Fruit fly (Drosophila melanogaster) whole organism, larva: ENCODE data around the gene SmydA-3.
A peak's percentile ranks its signal among the peaks of the same experiment; 100 is the strongest.

Source experiments
- noc ChIP-seq: fragments of 200-800 bp; sonication (Bioruptor generic); optimal IDR thresholded peaks from 3 replicates; lab custom pipeline; 2019; ENCODE audit warnings: missing biosample characterization, mild to moderate bottlenecking, missing genetic modification characterization, moderate library complexity

SmydA-3 gene

DNA sequence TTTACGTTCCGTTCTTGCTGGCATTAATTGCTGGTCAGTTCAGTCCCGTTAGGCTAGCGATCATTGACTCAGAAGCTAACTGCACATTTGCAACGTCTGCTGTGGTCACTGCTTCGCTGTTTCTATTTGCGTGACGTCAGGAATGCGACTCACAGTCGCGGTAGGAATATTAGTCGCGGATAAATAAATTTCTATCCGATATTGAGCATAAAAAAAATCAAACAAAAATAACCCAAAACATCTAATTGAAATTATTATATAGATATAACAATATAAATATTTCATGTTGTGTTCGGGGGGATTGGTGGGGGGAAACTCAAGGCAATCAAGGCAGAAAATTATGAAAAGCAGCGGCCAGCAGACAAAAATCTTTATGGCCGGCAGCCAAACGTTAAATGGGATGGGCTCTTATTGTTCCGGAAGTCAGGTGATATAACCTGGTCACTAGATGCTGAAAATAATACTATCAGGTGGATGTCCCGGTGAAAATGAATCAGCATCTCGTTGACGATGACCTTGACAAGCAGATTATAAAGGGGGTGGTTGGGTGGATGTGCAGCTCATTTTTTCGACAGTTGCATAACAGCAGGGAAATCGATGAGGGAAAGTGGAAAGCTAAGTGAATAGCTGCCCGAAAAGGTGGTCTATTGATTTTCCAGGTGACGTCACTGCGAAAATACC, at the start of gene SmydA-3:
TSS of gene SmydA-3 (plus strand) at position 631 of the 681 bp plus-strand sequence.
- no peak for TF ChIP-seq noc (tag; lab: Kevin White, UChicago)

DNA sequence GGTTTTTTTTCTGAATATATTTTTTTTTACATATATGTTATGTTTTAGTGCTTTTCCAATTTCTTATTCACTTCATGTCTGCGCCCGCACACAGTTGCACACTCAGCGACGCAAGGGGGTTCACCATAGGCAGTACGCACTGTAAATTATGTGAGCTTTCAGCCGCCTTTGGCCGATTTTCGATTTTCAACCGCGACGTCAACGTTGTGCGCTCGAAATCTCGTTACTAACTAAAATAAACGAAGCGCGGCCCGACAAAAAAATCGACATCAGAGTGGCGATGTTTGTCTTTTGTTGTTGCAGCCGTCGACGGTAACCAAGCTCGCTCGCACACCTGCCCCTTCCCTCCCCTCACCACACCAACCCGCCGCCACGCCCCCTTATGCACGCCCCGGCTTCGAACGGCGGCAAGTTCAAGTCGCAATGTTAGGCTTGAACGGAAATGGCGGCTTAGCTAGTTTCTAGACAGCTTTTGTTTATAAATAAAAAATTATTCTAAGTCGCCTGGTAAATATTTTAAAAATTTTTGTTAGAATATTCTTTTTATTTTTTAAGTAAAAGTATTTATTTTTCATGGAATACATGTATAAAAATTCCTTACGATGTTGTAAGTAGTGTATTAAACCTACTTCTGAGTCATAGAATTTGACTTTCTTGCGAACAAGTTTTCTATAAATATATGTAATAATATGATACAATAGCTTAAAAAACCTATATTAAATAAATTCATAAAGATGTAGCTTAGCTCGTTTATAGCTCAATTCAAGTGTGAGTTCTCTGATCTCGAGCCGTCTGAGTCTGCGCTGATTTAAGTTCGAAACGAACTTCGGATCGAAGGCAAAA, 48.8 kb upstream of the SmydA-3 start, which contains the start of gene CG31869:
TSS of gene CG31869 (minus strand) at position 233 of the 843 bp plus-strand sequence.
- TF ChIP-seq noc (tag; lab: Kevin White, UChicago), result no peak

DNA sequence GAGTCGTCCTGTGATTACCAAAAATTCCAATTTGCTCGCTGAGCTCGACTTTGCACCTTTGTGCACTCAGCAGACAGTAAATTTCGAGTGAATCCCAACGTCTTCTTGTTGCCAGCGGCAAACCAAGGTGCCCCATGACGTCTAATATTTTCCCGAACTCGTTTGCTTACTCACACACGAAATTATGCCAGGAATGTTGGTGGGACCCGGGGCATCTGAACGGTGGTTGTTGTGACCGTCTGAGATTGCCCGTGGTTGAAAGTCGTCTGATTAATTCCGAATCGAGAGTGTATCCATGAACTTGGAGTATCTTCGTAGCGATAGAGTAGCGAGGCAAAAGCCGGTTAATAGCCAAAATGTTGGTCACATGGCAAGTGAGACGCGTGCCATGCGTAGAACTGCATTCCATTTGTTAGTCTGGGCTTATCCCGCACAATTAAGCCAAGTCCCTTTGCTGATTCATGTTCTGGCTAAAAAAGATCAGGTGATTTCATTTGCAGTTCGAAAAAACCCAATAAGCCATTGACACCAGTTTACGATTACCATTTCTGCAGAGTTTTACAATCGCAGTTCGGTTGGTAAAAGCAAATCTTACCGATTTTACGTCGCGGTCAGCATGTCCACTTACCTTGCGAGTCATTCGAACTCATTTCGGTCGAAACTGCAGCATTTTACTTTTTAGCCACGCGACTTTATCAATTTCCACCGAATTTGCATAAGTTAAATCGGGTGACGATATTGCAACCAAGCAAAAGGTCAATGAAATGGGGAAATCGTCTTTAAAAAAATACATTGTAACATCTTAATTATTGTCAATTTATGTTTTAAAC, 47.8 kb upstream of the SmydA-3 start:
- TF ChIP-seq noc (tag; lab: Kevin White, UChicago), result no peak

DNA sequence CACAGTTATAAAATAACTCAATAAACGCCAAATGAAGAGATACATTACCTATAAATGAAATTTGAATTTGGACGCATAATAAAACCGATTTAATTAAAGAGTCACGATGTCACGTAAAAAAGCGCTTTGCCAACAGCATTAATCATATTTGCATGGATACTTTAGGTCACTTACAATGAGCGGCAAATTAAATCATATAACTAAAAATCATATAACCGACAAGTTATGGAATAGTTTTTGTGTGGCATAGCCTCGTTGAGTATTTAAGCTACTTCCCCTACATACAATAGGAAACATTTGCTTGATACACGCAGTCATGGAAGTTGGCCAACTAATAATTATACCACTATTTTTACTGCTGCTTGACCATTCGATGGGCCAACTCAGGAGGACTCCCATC, 31.1 kb upstream of the SmydA-3 start, which contains the start of gene CG6508:
TSS of gene CG6508 (plus strand) at position 301 of the 400 bp plus-strand sequence.
- no peak for TF ChIP-seq noc (tag; lab: Kevin White, UChicago)

DNA sequence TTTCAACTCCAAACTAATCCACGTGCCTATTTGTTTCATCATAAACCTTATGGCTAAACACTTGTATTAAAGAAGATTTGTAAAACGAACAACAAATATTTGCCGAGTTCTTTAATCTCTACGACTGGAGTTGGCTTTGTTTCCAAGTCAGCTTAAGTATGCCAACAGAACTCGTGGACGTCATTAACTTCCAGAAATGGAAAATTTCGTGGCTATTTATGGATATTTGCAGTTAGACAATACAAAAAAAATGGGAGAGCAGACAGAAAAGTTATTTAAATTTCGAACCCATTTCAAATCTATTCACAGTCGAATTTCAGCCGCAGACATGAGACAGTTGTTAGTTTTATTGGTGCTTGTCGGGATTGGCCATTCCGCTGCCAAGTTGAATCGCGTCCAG, 29.5 kb upstream of the SmydA-3 start, which contains the start of gene CG17134:
TSS of gene CG17134 (plus strand) at position 301 of the 400 bp plus-strand sequence.
- no peak for TF ChIP-seq noc (tag; lab: Kevin White, UChicago)

DNA sequence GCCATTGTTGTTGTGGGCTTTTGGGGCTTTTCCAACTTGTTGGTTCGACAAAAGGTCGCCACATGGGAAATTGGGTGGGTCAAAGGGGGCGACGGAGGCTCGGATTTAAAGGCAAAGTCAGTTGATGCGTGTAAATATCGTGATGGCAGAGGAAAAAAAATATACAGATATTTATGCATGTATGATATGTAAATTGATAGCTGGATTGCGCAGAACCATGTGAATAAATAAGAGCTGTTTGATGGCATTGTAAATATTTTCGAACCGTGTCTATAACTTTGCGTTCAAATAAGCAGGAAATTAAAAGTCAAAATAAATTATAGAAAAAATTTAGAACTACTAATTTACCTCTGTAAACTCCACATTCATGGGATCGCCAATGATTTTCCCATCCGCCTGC, 27.3 kb upstream of the SmydA-3 start:
- TF ChIP-seq noc (tag; lab: Kevin White, UChicago), result no peak

DNA sequence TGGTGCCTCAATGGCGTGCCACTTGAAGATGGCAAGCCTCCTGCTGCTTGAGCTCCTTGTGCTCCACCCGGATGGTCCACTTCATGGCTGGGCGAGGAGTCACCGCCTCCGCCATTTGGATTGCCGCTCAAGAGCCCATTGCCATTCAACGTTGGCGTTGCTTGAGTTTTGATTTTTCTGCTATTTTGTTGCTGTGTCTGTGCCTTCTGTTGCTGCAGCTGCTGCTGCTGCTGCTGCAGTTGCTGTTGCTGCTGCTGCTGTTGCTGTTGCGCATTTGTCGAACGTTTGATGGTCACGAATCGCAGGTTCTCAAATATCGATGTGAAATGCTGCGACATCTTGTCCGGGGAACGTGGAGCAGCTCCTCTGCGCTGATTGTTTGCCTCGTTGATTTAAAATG, 18.4 kb upstream of the SmydA-3 start:
- no peak for TF ChIP-seq noc (tag; lab: Kevin White, UChicago)

DNA sequence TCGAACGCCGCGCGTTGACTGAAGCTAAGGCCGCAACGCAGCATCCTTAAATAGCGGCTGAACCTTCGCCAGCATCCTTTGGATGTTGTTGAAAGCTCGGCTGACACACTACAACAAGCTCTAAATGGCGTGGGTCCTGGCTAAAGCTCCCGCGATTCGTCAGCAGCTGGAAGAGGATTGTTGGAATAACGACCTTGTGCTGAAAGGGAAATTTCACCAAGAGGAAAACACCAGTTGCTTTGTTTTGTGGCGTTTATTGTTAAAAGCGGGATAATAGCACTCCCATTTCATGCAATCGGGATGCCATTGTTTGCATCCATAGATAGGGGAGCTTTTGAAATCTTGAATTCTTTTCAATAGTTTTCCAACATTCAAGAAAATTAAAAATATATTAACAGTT, 12.4 kb upstream of the SmydA-3 start, which contains the start of gene Nos:
TSS of gene Nos (minus strand) at position 21 of the 400 bp plus-strand sequence.
- no peak for TF ChIP-seq noc (tag; lab: Kevin White, UChicago)

DNA sequence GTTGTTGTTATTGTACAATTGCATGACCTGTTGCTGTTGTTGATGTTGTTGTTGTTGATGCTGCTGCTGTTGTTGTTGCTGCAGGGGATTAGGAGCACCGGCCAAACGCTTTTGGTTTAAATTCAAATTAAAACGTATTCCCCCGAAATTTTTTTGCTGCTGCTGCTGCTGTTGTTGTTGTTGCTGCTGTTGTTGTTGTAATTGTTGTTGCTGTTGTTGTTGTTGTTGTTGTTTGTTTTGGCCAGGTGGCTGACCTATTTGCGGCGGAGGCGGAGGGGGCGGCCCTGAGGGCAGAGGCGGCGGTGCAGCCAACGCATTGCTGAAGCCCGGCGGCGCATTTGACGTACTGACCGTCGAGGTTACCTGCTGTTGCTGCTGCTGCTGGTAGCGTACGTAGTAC, 8.3 kb upstream of the SmydA-3 start:
- no peak for TF ChIP-seq noc (tag; lab: Kevin White, UChicago)

DNA sequence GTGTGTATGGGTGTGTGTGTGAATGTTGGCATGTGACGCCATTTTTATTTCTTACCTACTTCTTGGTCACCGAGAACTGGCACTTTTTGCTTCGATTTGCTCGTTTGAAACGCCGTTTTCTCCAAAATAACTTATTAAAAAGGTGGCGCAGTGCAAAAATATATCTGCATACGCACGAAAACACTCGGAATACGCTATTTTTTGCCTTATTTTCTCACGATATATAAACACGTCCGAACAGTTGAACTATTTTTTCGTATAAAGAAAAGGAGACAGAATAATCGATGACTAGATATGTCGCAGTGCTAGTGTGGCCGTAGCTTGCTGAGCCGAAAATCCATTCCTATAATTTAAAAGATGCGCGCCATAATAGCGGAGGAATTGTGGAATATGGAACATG, 7.6 kb upstream of the SmydA-3 start, which contains the start of gene CG6700:
TSS of gene CG6700 (minus strand) at position 272 of the 400 bp plus-strand sequence.
- no peak for TF ChIP-seq noc (tag; lab: Kevin White, UChicago)

DNA sequence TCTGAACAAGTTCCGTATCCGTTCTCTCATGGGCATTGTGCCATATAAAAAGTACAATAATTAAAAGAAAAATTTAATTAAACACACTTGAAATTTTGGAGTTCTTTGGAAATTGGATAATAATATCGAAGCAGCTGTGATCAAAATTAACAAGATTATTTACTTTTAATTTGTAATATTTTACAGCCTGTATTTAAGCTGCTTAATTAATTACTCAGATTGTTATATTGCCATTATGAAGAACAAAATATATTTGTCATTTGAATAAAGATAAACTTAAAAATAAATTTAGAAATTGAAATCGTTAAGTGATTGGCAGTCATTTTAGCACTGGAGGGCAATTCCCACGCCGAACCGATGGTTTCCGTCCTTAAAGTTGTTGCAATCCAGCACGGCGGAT, 4.4 kb upstream of the SmydA-3 start, which contains the start of the genes CG17139 and CG17140:
TSS of gene CG17139 (minus strand) at position 101 of the 400 bp plus-strand sequence.
TSS of gene CG17140 (minus strand) at position 101 of the 400 bp plus-strand sequence.
- no peak for TF ChIP-seq noc (tag; lab: Kevin White, UChicago)

DNA sequence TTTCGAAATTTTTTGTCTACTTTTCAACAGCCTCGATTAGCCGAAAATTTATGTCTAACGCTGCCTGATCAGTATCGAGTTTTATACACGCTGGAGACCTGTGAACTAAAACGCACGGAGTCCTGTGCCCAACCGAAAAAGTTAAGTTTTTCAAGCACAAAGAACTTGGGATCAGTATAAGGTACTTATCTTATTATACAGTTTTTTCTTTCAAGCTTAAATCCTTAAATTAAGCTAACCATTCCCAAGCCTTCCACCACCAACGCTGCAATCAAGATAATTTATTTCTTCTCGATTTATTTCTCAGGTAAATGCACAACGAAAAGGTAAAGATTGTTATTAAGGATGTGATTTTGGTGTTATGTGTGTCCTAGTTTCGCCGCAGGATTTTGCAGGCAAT, 3.0 kb upstream of the SmydA-3 start, which contains the start of gene Porin2:
TSS of gene Porin2 (minus strand) at position 101 of the 400 bp plus-strand sequence.
- no peak for TF ChIP-seq noc (tag; lab: Kevin White, UChicago)

DNA sequence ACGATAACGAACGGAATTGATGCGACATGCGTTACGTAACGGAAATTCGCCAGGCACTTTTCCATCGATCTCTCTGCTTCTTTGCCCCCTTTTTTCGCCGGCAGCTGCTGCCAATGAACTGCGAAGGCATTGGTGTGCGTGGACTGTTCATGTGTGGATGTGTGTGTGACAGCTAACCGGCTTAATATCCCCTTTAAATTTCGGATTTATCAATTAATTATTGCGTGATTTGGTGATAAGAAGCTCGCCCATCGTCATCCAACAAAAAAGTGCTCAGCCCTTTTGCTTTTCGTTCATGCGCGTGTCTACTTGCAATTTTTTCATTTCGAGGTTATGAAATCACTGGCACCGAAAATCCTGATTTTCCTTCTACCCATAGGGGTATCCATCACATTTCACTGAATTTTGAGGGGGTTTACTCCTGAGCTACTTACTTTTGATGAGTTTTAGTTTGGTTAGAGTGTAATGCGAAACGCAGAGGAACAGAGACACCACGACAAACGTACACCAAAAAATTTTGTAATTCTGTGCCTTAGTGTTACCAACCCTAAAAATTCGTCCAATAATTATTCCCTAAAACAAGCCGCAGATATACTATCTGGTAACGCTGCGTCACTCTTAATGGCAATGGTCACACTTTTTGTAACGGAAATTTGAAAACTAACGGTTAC, 514 bp downstream of the SmydA-3 start, which contains the start of gene porin:
TSS of gene porin (minus strand) at position 529 of the 671 bp plus-strand sequence.
- peak; percentile 25 for TF ChIP-seq noc (tag; lab: Kevin White, UChicago)

DNA sequence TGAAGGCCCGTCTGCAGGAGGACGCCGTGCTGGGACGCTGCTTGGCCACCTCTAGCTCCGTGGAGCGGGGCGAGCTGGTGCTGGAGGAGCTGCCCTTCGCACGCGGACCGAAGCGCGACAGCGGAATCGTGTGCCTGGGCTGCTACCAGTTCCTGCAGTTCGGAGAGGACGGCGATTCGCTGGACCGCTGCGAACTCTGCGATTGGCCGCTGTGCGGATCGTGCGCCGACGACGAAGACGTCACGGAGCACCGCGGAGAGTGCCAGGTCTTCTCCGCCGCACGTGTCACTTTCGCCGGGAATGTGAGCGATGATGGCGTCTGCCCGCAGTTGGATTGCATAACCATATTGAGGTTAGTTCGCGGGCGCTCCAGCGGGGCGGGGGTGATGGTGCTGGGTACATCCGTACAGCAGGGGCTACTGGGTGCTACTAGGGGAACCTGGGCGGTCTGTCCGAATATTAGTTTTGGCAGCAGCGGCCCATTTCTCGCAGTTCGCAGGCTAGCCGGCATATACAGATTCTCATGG, 1.5 kb downstream of the SmydA-3 start:
- TF ChIP-seq noc (tag; lab: Kevin White, UChicago), result no peak
